Worm (Caenorhabditis elegans) whole organism, young adult: ENCODE results near the gene fbxa-208.

Experiments
- B0336.3 ChIP-seq: fragments of 200-800 bp; sonication (Bioruptor generic); IDR thresholded peaks from 2 replicates; pipeline ENCODE4 v1.3.6; 2022; ENCODE audit warnings: missing genetic modification characterization, missing compliant biosample characterization
- C17E4.6 ChIP-seq: fragments of 200-800 bp; sonication (Bioruptor generic); IDR thresholded peaks from 2 replicates; pipeline ENCODE4 v1.3.6; 2022; ENCODE audit warnings: missing genetic modification reagents, missing genetic modification characterization, missing compliant biosample characterization
- F33H1.4 ChIP-seq: fragments of 200-800 bp; sonication (Bioruptor generic); IDR thresholded peaks from 2 replicates; pipeline ENCODE4 v1.3.6; 2022; ENCODE audit warnings: missing genetic modification reagents, missing genetic modification characterization, missing compliant biosample characterization
- F37B4.10 ChIP-seq: fragments of 200-800 bp; sonication (Bioruptor generic); IDR thresholded peaks from 2 replicates; pipeline ENCODE4 v1.3.6; 2022; ENCODE audit warnings: missing genetic modification characterization, missing compliant biosample characterization
- F52B5.7 ChIP-seq: sonication (generic microtip); optimal IDR thresholded peaks from 2 replicates; lab custom pipeline; 2016; ENCODE audit warnings: mild to moderate bottlenecking, missing genetic modification characterization, missing compliant biosample characterization
- K12H6.12 ChIP-seq: fragments of 200-800 bp; sonication (Bioruptor generic); optimal IDR thresholded peaks from 2 replicates; lab custom pipeline; 2018; ENCODE audit warnings: mild to moderate bottlenecking, missing genetic modification characterization, missing compliant biosample characterization
- T26A5.8 ChIP-seq: sonication (generic microtip); optimal IDR thresholded peaks from 2 replicates; lab custom pipeline; 2016; ENCODE audit warnings: missing genetic modification characterization, missing compliant biosample characterization
- Y53F4B.3 ChIP-seq: fragments of 200-800 bp; sonication (Bioruptor generic); IDR thresholded peaks from 2 replicates; pipeline ENCODE4 v1.3.6; 2022; ENCODE audit warnings: missing genetic modification reagents, missing genetic modification characterization, missing compliant biosample characterization
- Y56A3A.18 ChIP-seq: fragments of 200-800 bp; sonication (Bioruptor generic); IDR thresholded peaks from 2 replicates; pipeline ENCODE4 v1.3.6; 2022; ENCODE audit warnings: missing genetic modification reagents, missing genetic modification characterization, missing compliant biosample characterization
- Y79H2A.3 ChIP-seq: fragments of 200-800 bp; sonication (Bioruptor generic); conservative IDR thresholded peaks from 2 replicates; pipeline ENCODE4 v1.3.6; 2022; ENCODE audit warnings: missing genetic modification reagents, missing genetic modification characterization, missing compliant biosample characterization
- aptf-3 ChIP-seq: fragments of 200-800 bp; sonication (Bioruptor generic); IDR thresholded peaks from 2 replicates; pipeline ENCODE4 v1.3.6; 2022; ENCODE audit warnings: missing genetic modification characterization, missing compliant biosample characterization
- atf-7 ChIP-seq: sonication (generic microtip); optimal IDR thresholded peaks from 2 replicates; lab custom pipeline; 2017; ENCODE audit warnings: mild to moderate bottlenecking, missing genetic modification characterization, missing compliant biosample characterization
- cebp-1 ChIP-seq, 2 experiments: fragments of 200-800 bp in 1 of 2; sonication (Bioruptor generic) in 1 of 2; sonication (generic microtip) in 1 of 2; IDR thresholded peaks in 1 of 2; optimal IDR thresholded peaks in 1 of 2; 2 replicates each; pipeline versions ENCODE4 v1.3.6 to Lab custom; 2017 to 2022; ENCODE audit warnings: missing compliant biosample characterization in 2 of 2, missing genetic modification characterization in 2 of 2, mild to moderate bottlenecking in 1 of 2, missing genetic modification reagents in 1 of 2, moderate library complexity in 1 of 2
- cebp-2 ChIP-seq: fragments of 200-800 bp; sonication (Bioruptor generic); IDR thresholded peaks from 2 replicates; pipeline ENCODE4 v1.3.6; 2022; ENCODE audit warnings: missing genetic modification characterization, missing compliant biosample characterization
- ceh-100 ChIP-seq: fragments of 200-800 bp; sonication (Bioruptor generic); IDR thresholded peaks from 2 replicates; pipeline ENCODE4 v1.3.6; 2022; ENCODE audit warnings: missing genetic modification reagents, missing genetic modification characterization, missing compliant biosample characterization
- ceh-27 ChIP-seq: fragments of 200-800 bp; sonication (Bioruptor generic); optimal IDR thresholded peaks from 2 replicates; lab custom pipeline; 2018; ENCODE audit warnings: mild to moderate bottlenecking, missing genetic modification characterization, moderate library complexity, missing compliant biosample characterization
- ceh-79 ChIP-seq: sonication (generic microtip); optimal IDR thresholded peaks from 2 replicates; lab custom pipeline; 2017; ENCODE audit warnings: mild to moderate bottlenecking, missing genetic modification characterization, missing compliant biosample characterization
- efl-1 ChIP-seq: fragments of 150-350 bp; optimal IDR thresholded peaks from 2 replicates; lab custom pipeline; 2014; ENCODE audit warnings: missing biosample characterization, missing genetic modification reagents, missing genetic modification characterization
- egrh-3 ChIP-seq: fragments of 200-800 bp; sonication (Bioruptor generic); IDR thresholded peaks from 2 replicates; pipeline ENCODE4 v1.3.6; 2022; ENCODE audit warnings: missing genetic modification reagents, missing genetic modification characterization, missing compliant biosample characterization
- ets-4 ChIP-seq: fragments of 200-800 bp; sonication (Bioruptor generic); optimal IDR thresholded peaks from 2 replicates; lab custom pipeline; 2018; ENCODE audit warnings: mild to moderate bottlenecking, missing genetic modification characterization, missing compliant biosample characterization
- let-526 ChIP-seq: fragments of 200-800 bp; sonication (Bioruptor generic); IDR thresholded peaks from 2 replicates; pipeline ENCODE4 v1.3.6; 2022; ENCODE audit warnings: missing genetic modification reagents, missing genetic modification characterization, missing compliant biosample characterization
- let-607 ChIP-seq, 2 experiments: fragments of 200-800 bp in 1 of 2; sonication (Bioruptor generic) in 1 of 2; sonication (generic microtip) in 1 of 2; optimal IDR thresholded peaks; 2 replicates each; lab custom pipeline; 2016 to 2018; ENCODE audit warnings: mild to moderate bottlenecking in 2 of 2, missing compliant biosample characterization in 2 of 2, missing genetic modification characterization in 2 of 2, moderate library complexity in 2 of 2, missing genotype in 1 of 2
- lsl-1 ChIP-seq: fragments of 200-800 bp; sonication (Bioruptor generic); optimal IDR thresholded peaks from 2 replicates; lab custom pipeline; 2018; ENCODE audit warnings: mild to moderate bottlenecking, missing genetic modification characterization, moderate library complexity, missing compliant biosample characterization
- lsy-27 ChIP-seq: sonication (generic microtip); optimal IDR thresholded peaks from 2 replicates; lab custom pipeline; 2017; ENCODE audit warnings: missing genetic modification characterization, mild to moderate bottlenecking, missing compliant biosample characterization, antibody characterized with exemption, missing genotype, borderline replicate concordance; ENCODE audit not compliant: insufficient read depth
- madf-10 ChIP-seq: sonication (generic microtip); optimal IDR thresholded peaks from 2 replicates; lab custom pipeline; 2016; ENCODE audit warnings: mild to moderate bottlenecking, missing genetic modification characterization, missing compliant biosample characterization
- madf-6 ChIP-seq: fragments of 200-800 bp; sonication (Bioruptor generic); IDR thresholded peaks from 2 replicates; pipeline ENCODE4 v1.3.6; 2022; ENCODE audit warnings: missing genetic modification reagents, missing genetic modification characterization, missing compliant biosample characterization
- madf-8 ChIP-seq: fragments of 200-800 bp; sonication (Bioruptor generic); conservative IDR thresholded peaks from 2 replicates; pipeline ENCODE4 v1.3.6; 2022; ENCODE audit warnings: missing genetic modification reagents, missing genetic modification characterization, missing compliant biosample characterization
- mcd-1 ChIP-seq: fragments of 200-800 bp; sonication (Bioruptor generic); IDR thresholded peaks from 2 replicates; pipeline ENCODE4 v1.3.6; 2022; ENCODE audit warnings: missing genetic modification reagents, missing genetic modification characterization, missing compliant biosample characterization
- mxl-1 ChIP-seq: sonication (generic microtip); optimal IDR thresholded peaks from 2 replicates; lab custom pipeline; 2016; ENCODE audit warnings: missing genetic modification characterization, missing compliant biosample characterization
- nfya-1 ChIP-seq: sonication (generic microtip); optimal IDR thresholded peaks from 2 replicates; lab custom pipeline; 2017; ENCODE audit warnings: antibody characterized with exemption, missing compliant biosample characterization, missing genetic modification characterization, borderline replicate concordance; ENCODE audit not compliant: insufficient read depth
- nhr-80 ChIP-seq: sonication (generic microtip); optimal IDR thresholded peaks from 2 replicates; lab custom pipeline; 2016; ENCODE audit warnings: missing genetic modification characterization, missing compliant biosample characterization
- pbrm-1 ChIP-seq: fragments of 200-800 bp; sonication (Bioruptor generic); IDR thresholded peaks from 2 replicates; pipeline ENCODE4 v1.3.6; 2022; ENCODE audit warnings: missing genetic modification reagents, missing genetic modification characterization, missing compliant biosample characterization
- rcor-1 ChIP-seq: fragments of 200-800 bp; sonication (Bioruptor generic); IDR thresholded peaks from 2 replicates; pipeline ENCODE4 v1.3.6; 2022; ENCODE audit warnings: missing genetic modification reagents, missing genetic modification characterization, missing compliant biosample characterization
- rec-8 ChIP-seq, 2 experiments: sonication (generic microtip); optimal IDR thresholded peaks; 2 replicates each; lab custom pipeline; 2016; ENCODE audit warnings: mild to moderate bottlenecking in 2 of 2, missing genetic modification characterization in 2 of 2, missing genetic modification reagents in 2 of 2, missing genotype in 2 of 2, missing biosample characterization in 1 of 2, missing compliant biosample characterization in 1 of 2, moderate library complexity in 1 of 2
- sdz-38 ChIP-seq: sonication (generic microtip); optimal IDR thresholded peaks from 2 replicates; lab custom pipeline; 2016; ENCODE audit warnings: missing genotype, missing genetic modification characterization, missing compliant biosample characterization
- snpc-3.4 ChIP-seq: sonication (generic microtip); optimal IDR thresholded peaks from 2 replicates; lab custom pipeline; 2017; ENCODE audit warnings: missing genetic modification characterization, mild to moderate bottlenecking, missing compliant biosample characterization, antibody characterized with exemption, moderate library complexity, missing genotype, missing genetic modification reagents
- tlf-1 ChIP-seq: fragments of 200-800 bp; sonication (Bioruptor generic); optimal IDR thresholded peaks from 2 replicates; lab custom pipeline; 2018; ENCODE audit warnings: mild to moderate bottlenecking, missing genetic modification characterization, missing compliant biosample characterization
- unc-130 ChIP-seq: sonication (generic microtip); optimal IDR thresholded peaks from 2 replicates; lab custom pipeline; 2016; ENCODE audit warnings: missing genetic modification reagents, missing genetic modification characterization, missing compliant biosample characterization
- unc-62 ChIP-seq: fragments of 150-350 bp; optimal IDR thresholded peaks from 2 replicates; lab custom pipeline; 2014; ENCODE audit warnings: missing biosample characterization, missing genetic modification reagents, missing genetic modification characterization
- xnd-1 ChIP-seq: sonication (generic microtip); optimal IDR thresholded peaks from 2 replicates; lab custom pipeline; 2016; ENCODE audit warnings: missing genotype, missing genetic modification reagents, missing genetic modification characterization, missing compliant biosample characterization
- zfh-2 ChIP-seq: fragments of 200-800 bp; sonication (Bioruptor generic); conservative IDR thresholded peaks from 2 replicates; pipeline ENCODE4 v1.3.6; 2022; ENCODE audit warnings: missing genetic modification reagents, missing genetic modification characterization, missing compliant biosample characterization
- zim-3 ChIP-seq: sonication (generic microtip); optimal IDR thresholded peaks from 2 replicates; lab custom pipeline; 2017; ENCODE audit warnings: mild to moderate bottlenecking, missing genetic modification characterization, moderate library complexity, missing compliant biosample characterization
- ztf-3 ChIP-seq: fragments of 200-800 bp; sonication (Bioruptor generic); optimal IDR thresholded peaks from 2 replicates; lab custom pipeline; 2018; ENCODE audit warnings: mild to moderate bottlenecking, missing genetic modification characterization, missing compliant biosample characterization

The fbxa-208 gene

DNA sequence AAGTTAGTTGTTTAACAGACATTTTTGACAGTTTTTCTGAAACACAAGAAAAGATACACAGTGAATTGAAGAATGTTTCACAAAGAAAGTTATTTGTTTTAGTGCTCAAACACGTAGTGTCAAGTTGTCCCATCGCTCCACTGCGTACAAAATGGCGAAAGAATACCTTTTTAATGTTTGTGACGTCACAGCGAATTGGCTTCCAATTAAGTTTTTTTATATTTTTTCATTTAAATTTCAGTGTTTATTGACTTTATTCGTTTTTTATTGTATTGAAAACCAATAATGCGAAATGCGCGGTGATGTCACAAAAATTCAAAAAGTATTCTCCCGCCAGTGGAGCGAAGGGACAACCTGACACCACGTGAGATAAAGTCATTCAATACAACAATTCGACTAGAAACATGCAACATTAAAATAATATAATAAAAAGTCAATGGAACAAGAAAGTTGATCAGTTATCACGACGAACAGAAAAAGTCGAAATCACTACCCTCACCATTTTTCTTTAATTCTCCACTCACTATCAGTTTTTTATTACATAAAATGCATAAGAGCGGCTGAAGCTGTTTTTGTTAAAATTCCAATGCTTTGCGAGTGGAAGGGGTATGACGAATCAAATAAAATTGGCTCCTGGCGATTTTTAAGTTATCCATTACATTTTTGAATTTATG is 17.2 kb downstream of the fbxa-208 start, which contains the start of gene fbxa-29:
TSS of gene fbxa-29 (minus strand) at position 51 of the 674 bp plus-strand sequence.
- TF ChIP-seq nhr-80 (peak; percentile 30), ets-4 (GFP tag; lab: Kevin White, UChicago) (no peak)

- TF ChIP-seq lsl-1 (GFP tag; lab: Kevin White, UChicago) (no peak), unc-130 (GFP tag; lab: Kevin White, UChicago) (no peak), ceh-100 (GFP tag; lab: Robert Waterston, UW) (no peak), F52B5.7 (tag; lab: Kevin White, UChicago) (no peak), mcd-1 (no peak), nhr-80 (peak; percentile 5), zim-3 (tag; lab: Kevin White, UChicago) (no peak), ztf-3 (no peak), B0336.3 (GFP tag; lab: Robert Waterston, UW) (no peak), cebp-2 (no peak), cebp-1 (GFP tag; IDR thresholded peaks at IDR 0.05; lab: Robert Waterston, UW) (no peak), cebp-1 (tag; optimal IDR thresholded peaks at IDR 0.05; lab: Kevin White, UChicago) (peak; percentile 57), Y79H2A.3 (GFP tag; lab: Robert Waterston, UW) (no peak), madf-10 (tag; lab: Kevin White, UChicago) (no peak), C17E4.6 (no peak), zfh-2 (no peak)
- TF ChIP-seq, all 124 proteins: peak for 2
Observed at ce11 chrIII:1275513-1275912, 18.9 kb downstream of the fbxa-208 start, which contains the start of gene fbxa-30. TSS of gene fbxa-30 (minus strand) at chrIII:1275613.

- TF ChIP-seq pbrm-1 (GFP tag; lab: Robert Waterston, UW) (no peak), atf-7 (tag; lab: Kevin White, UChicago) (peak; percentile 64), zim-3 (tag; lab: Kevin White, UChicago) (no peak), T26A5.8 (no peak), ceh-79 (no peak), unc-62 (GFP tag; lab: Kevin White, UChicago) (peak; percentile 69), ceh-27 (GFP tag; lab: Kevin White, UChicago) (no peak), egrh-3 (GFP tag; lab: Robert Waterston, UW) (no peak), Y56A3A.18 (GFP tag; lab: Robert Waterston, UW) (no peak), tlf-1 (GFP tag; lab: Kevin White, UChicago) (peak; percentile 3), mxl-1 (tag; lab: Kevin White, UChicago) (no peak), F52B5.7 (tag; lab: Kevin White, UChicago) (no peak), F33H1.4 (GFP tag; lab: Robert Waterston, UW) (no peak), snpc-3.4 (tag; lab: Kevin White, UChicago) (no peak), let-607 (tag; optimal IDR thresholded peaks at IDR 0.05; lab: Kevin White, UChicago) (peak in 1 of 2 experiments; percentile 29), nfya-1 (tag; lab: Kevin White, UChicago) (no peak), sdz-38 (tag; lab: Kevin White, UChicago) (no peak), F37B4.10 (GFP tag; lab: Robert Waterston, UW) (no peak), unc-130 (GFP tag; lab: Kevin White, UChicago) (no peak), madf-8 (no peak), Y53F4B.3 (GFP tag; lab: Robert Waterston, UW) (no peak), K12H6.12 (tag; lab: Kevin White, UChicago) (no peak), xnd-1 (tag; lab: Kevin White, UChicago) (no peak), let-526 (GFP tag; lab: Robert Waterston, UW) (no peak), efl-1 (GFP tag; lab: Kevin White, UChicago) (no peak), lsl-1 (GFP tag; lab: Kevin White, UChicago) (no peak), lsy-27 (tag; lab: Kevin White, UChicago) (no peak), ceh-100 (GFP tag; lab: Robert Waterston, UW) (no peak), mcd-1 (no peak), rcor-1 (GFP tag; lab: Robert Waterston, UW) (no peak), aptf-3 (GFP tag; lab: Robert Waterston, UW) (no peak), madf-6 (GFP tag; lab: Robert Waterston, UW) (no peak), rec-8 (tag; optimal IDR thresholded peaks at IDR 0.05; lab: Kevin White, UChicago) (no peak)
Observed at ce11 chrIII:1279197-1279596, 22.6 kb downstream of the fbxa-208 start.
